Fruit fly (Drosophila melanogaster): ENCODE data around the gene Karl.

Karl gene

DNA sequence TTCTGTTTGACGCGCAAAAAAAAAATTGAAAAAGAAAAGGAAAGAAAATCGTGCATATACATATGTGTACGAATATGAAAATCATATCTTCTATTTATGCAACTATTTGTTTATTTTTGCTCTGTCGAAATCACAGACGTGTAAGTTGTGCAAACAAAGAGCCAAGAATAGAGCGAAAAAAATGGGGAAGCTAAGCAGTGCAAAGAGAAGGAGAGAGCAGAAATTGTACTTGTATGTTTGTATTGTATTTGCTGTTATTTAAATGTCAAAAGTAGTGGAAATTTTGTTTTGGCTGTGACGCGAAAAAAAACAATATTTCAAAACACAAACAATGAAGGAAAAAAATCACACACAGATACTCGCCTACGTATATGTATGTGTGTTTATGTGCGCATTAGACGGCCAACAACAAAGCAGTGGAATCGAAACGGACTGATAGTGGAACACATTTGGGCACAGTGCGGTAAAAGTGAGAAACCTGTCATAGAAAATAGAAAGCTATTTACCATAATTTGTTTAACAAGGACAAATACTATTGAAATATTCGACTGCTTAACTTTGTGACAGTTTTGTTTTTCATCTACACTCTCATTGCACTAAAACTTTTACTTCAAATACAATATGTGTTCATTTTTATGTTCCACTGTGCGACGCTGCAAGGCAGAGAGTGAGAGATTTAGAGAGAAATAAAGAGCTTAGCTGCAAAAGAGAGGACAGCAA lies 31.0 kb downstream of the Karl start (continued):
- peak; percentile 90 for TF ChIP-seq CG30431 (GFP tag; optimal IDR thresholded peaks at IDR 0.05)
- peak; percentile 91 for TF ChIP-seq CrebB (tag; optimal IDR thresholded peaks at IDR 0.05)
- TF ChIP-seq CG31441 (GFP tag; IDR thresholded peaks at IDR 0.05): peak; percentile 95
- peak; percentile 94 for TF ChIP-seq dmrt11E (tag; optimal IDR thresholded peaks at IDR 0.05)
- TF ChIP-seq cato (GFP tag; optimal IDR thresholded peaks at IDR 0.05; ENCODE audit: borderline replicate concordance): peak; percentile 85
- TF ChIP-seq Vsx1 (GFP tag; optimal IDR thresholded peaks at IDR 0.05): peak; percentile 89
- TF ChIP-seq CG6175 (GFP tag; IDR thresholded peaks at IDR 0.05): peak; percentile 77; the same call in 2 of the 3 replicates
- peak; percentile 92 for TF ChIP-seq CG33213 (GFP tag; optimal IDR thresholded peaks at IDR 0.05)
- TF ChIP-seq so (GFP tag; IDR thresholded peaks at IDR 0.05): peak; percentile 94
- peak; percentile 98 for TF ChIP-seq Drgx (GFP tag; IDR thresholded peaks at IDR 0.05)
- TF ChIP-seq CG8765 (GFP tag; IDR thresholded peaks at IDR 0.05): peak; percentile 91
- peak; percentile 91 for TF ChIP-seq lbe (GFP tag; optimal IDR thresholded peaks at IDR 0.05)
- TF ChIP-seq CG10565 (GFP tag; optimal IDR thresholded peaks at IDR 0.05): peak; percentile 77
- peak; percentile 95 for TF ChIP-seq gsb-n (tag; optimal IDR thresholded peaks at IDR 0.05)
- TF ChIP-seq tup (GFP tag; optimal IDR thresholded peaks at IDR 0.05): peak; percentile 72
- TF ChIP-seq Xbp1 (GFP tag; optimal IDR thresholded peaks at IDR 0.05): peak; percentile 94
- TF ChIP-seq CG11247 (GFP tag; IDR thresholded peaks at IDR 0.05): peak; percentile 92
- TF ChIP-seq grau (tag; optimal IDR thresholded peaks at IDR 0.05): peak; percentile 94
- TF ChIP-seq dmrt99B (tag; optimal IDR thresholded peaks at IDR 0.05): peak; percentile 97
- TF ChIP-seq mld (GFP tag; IDR thresholded peaks at IDR 0.05; ENCODE audit: partially characterized antibody): no peak
- peak; percentile 48; the same call in 1 of the 2 replicates for TF ChIP-seq sna (GFP tag; IDR thresholded peaks at IDR 0.05; ENCODE audit: partially characterized antibody)
- TF ChIP-seq gsb (GFP tag; IDR thresholded peaks at IDR 0.05): peak; percentile 83
- peak; percentile 93 for TF ChIP-seq CG1602 (GFP tag; optimal IDR thresholded peaks at IDR 0.05)
- no peak for TF ChIP-seq gfzf (GFP tag; optimal IDR thresholded peaks at IDR 0.05)
- peak; percentile 8 for TF ChIP-seq Dp (GFP tag; optimal IDR thresholded peaks at IDR 0.05)
- peak; percentile 64 for TF ChIP-seq tna (GFP tag; IDR thresholded peaks at IDR 0.05; ENCODE audit: partially characterized antibody)
- TF ChIP-seq CG3995 (GFP tag; optimal IDR thresholded peaks at IDR 0.05): peak; percentile 52
- TF ChIP-seq fd3F (GFP tag; optimal IDR thresholded peaks at IDR 0.05): peak; percentile 86
- TF ChIP-seq ash1 (GFP tag; optimal IDR thresholded peaks at IDR 0.05): no peak
- TF ChIP-seq CG13424 (tag; optimal IDR thresholded peaks at IDR 0.05): peak; percentile 95
- peak; percentile 84 for TF ChIP-seq Hand (GFP tag; optimal IDR thresholded peaks at IDR 0.05)
- peak; percentile 96 for TF ChIP-seq fd96Cb (tag; optimal IDR thresholded peaks at IDR 0.05)
- TF ChIP-seq btn (GFP tag; optimal IDR thresholded peaks at IDR 0.05): peak; percentile 90
- TF ChIP-seq CG15073 (GFP tag; optimal IDR thresholded peaks at IDR 0.05): peak; percentile 75
- peak; percentile 85 for TF ChIP-seq CG31365 (tag; optimal IDR thresholded peaks at IDR 0.05)
- peak; percentile 79 for TF ChIP-seq CG6683 (GFP tag; optimal IDR thresholded peaks at IDR 0.05)
- TF ChIP-seq CG14860 (GFP tag; IDR thresholded peaks at IDR 0.05; ENCODE audit: partially characterized antibody): peak; percentile 61
- peak; percentile 79 for TF ChIP-seq ro (GFP tag; IDR thresholded peaks at IDR 0.05)
- peak; percentile 92 for TF ChIP-seq CG3281 (GFP tag; optimal IDR thresholded peaks at IDR 0.05)
- TF ChIP-seq CG13624 (GFP tag; optimal IDR thresholded peaks at IDR 0.05): peak; percentile 91
- peak; percentile 90 for TF ChIP-seq CG2889 (GFP tag; IDR thresholded peaks at IDR 0.05)
- no peak for TF ChIP-seq HLHmδ (GFP tag; optimal IDR thresholded peaks at IDR 0.05)
- TF ChIP-seq CG12236 (GFP tag; optimal IDR thresholded peaks at IDR 0.05): peak; percentile 93
- peak in 1 of 3 experiments; percentile 71 for TF ChIP-seq Stat92E (GFP tag; optimal IDR thresholded peaks at IDR 0.05)
- peak; percentile 70 for TF ChIP-seq CG17912 (GFP tag; optimal IDR thresholded peaks at IDR 0.05)
- peak; percentile 83 for TF ChIP-seq slou (GFP tag; optimal IDR thresholded peaks at IDR 0.05)
- peak; percentile 94 for TF ChIP-seq Mad (GFP tag; optimal IDR thresholded peaks at IDR 0.05)
- TF ChIP-seq ssp (GFP tag; IDR thresholded peaks at IDR 0.05): peak; percentile 84
